Fruit fly (Drosophila melanogaster) whole organism, embryonic: ENCODE data around the gene CG15337.

Experiments used
- Bgb ChIP-seq: fragments of 200-800 bp; sonication (Bioruptor generic); IDR thresholded peaks from 2 replicates; pipeline ENCODE4 v1.3.6; 2022; ENCODE audit warnings: missing biosample characterization, missing genetic modification characterization; ENCODE audit not compliant: partially characterized antibody
- Blimp-1 ChIP-seq: fragments of 200-800 bp; sonication (Bioruptor generic); optimal IDR thresholded peaks from 3 replicates; lab custom pipeline; 2018; ENCODE audit warnings: missing biosample characterization, missing genetic modification characterization, mild to moderate bottlenecking, moderate library complexity, missing genetic modification reagents
- CG10209 ChIP-seq: fragments of 200-800 bp; sonication (Bioruptor generic); optimal IDR thresholded peaks from 3 replicates; lab custom pipeline; 2017; ENCODE audit warnings: missing biosample characterization, mild to moderate bottlenecking, missing genetic modification characterization, missing genetic modification reagents
- CG10565 ChIP-seq: fragments of 200-800 bp; sonication (Bioruptor generic); optimal IDR thresholded peaks from 3 replicates; lab custom pipeline; 2016; ENCODE audit warnings: missing biosample characterization, mild to moderate bottlenecking, missing genetic modification characterization
- CG13296 ChIP-seq: fragments of 200-800 bp; sonication (Bioruptor generic); optimal IDR thresholded peaks from 3 replicates; lab custom pipeline; 2018; ENCODE audit warnings: missing biosample characterization, mild to moderate bottlenecking, missing genetic modification characterization
- CG13424 ChIP-seq: fragments of 200-800 bp; sonication (Bioruptor generic); optimal IDR thresholded peaks from 2 replicates; lab custom pipeline; 2019; ENCODE audit warnings: missing biosample characterization, mild to moderate bottlenecking, missing genetic modification characterization, moderate library complexity
- CG13775 ChIP-seq: fragments of 200-800 bp; sonication (Bioruptor generic); optimal IDR thresholded peaks from 3 replicates; lab custom pipeline; 2017; ENCODE audit warnings: missing biosample characterization, mild to moderate bottlenecking, missing genetic modification characterization
- CG15269 ChIP-seq: fragments of 200-800 bp; sonication (Bioruptor generic); optimal IDR thresholded peaks from 2 replicates; lab custom pipeline; 2018; ENCODE audit warnings: missing biosample characterization, mild to moderate bottlenecking, missing genetic modification characterization, moderate library complexity
- CG15514 ChIP-seq: fragments of 200-800 bp; sonication (Bioruptor generic); optimal IDR thresholded peaks from 3 replicates; lab custom pipeline; 2017; ENCODE audit warnings: missing biosample characterization, missing genetic modification characterization, mild to moderate bottlenecking, moderate library complexity, missing genetic modification reagents
- CG17829 ChIP-seq: fragments of 200-800 bp; optimal IDR thresholded peaks from 2 replicates; lab custom pipeline; 2019; ENCODE audit warnings: missing biosample characterization, mild to moderate bottlenecking, missing genetic modification characterization, moderate library complexity
- CG18476 ChIP-seq: fragments of 200-800 bp; sonication (Bioruptor generic); optimal IDR thresholded peaks from 2 replicates; lab custom pipeline; 2016; ENCODE audit warnings: missing biosample characterization, mild to moderate bottlenecking, missing genetic modification characterization
- CG30403 ChIP-seq: fragments of 200-800 bp; sonication (Bioruptor generic); optimal IDR thresholded peaks from 3 replicates; lab custom pipeline; 2016; ENCODE audit warnings: missing biosample characterization, missing genetic modification characterization
- CG3163 ChIP-seq: fragments of 200-800 bp; sonication (Bioruptor generic); optimal IDR thresholded peaks from 3 replicates; lab custom pipeline; 2016; ENCODE audit warnings: missing biosample characterization, missing genetic modification characterization
- CG34224 ChIP-seq: fragments of 200-800 bp; sonication (Bioruptor generic); IDR thresholded peaks from 3 replicates; pipeline ENCODE4 v1.3.6; 2022; ENCODE audit warnings: missing biosample characterization, missing genetic modification characterization; ENCODE audit not compliant: partially characterized antibody
- CG4282 ChIP-seq: fragments of 200-800 bp; sonication (Bioruptor generic); optimal IDR thresholded peaks from 2 replicates; lab custom pipeline; 2016; ENCODE audit warnings: missing biosample characterization, missing genetic modification characterization
- CG6683 ChIP-seq: fragments of 200-800 bp; sonication (Bioruptor generic); optimal IDR thresholded peaks from 2 replicates; lab custom pipeline; 2017; ENCODE audit warnings: missing biosample characterization, mild to moderate bottlenecking, missing genetic modification characterization, missing genetic modification reagents
- CG6791 ChIP-seq: fragments of 200-800 bp; sonication (Bioruptor generic); IDR thresholded peaks from 3 replicates; pipeline ENCODE4 v1.3.6; 2022; ENCODE audit warnings: missing biosample characterization, missing genetic modification characterization; ENCODE audit not compliant: partially characterized antibody
- CG9797 ChIP-seq: fragments of 200-800 bp; sonication (Bioruptor generic); optimal IDR thresholded peaks from 3 replicates; lab custom pipeline; 2018; ENCODE audit warnings: missing biosample characterization, mild to moderate bottlenecking, missing genetic modification characterization
- CG9932 ChIP-seq: fragments of 200-800 bp; sonication (Bioruptor generic); IDR thresholded peaks from 2 replicates; pipeline ENCODE4 v1.3.6; 2022; ENCODE audit warnings: missing biosample characterization, missing genetic modification characterization
- CoRest ChIP-seq: fragments of 200-800 bp; sonication (Bioruptor generic); optimal IDR thresholded peaks from 3 replicates; lab custom pipeline; 2018; ENCODE audit warnings: missing biosample characterization, mild to moderate bottlenecking, missing genetic modification characterization, moderate library complexity
- CrebB ChIP-seq: fragments of 200-800 bp; sonication (Bioruptor generic); optimal IDR thresholded peaks from 3 replicates; lab custom pipeline; 2018; ENCODE audit warnings: missing biosample characterization, mild to moderate bottlenecking, missing genetic modification characterization
- Dbx ChIP-seq: fragments of 200-800 bp; sonication (Bioruptor generic); IDR thresholded peaks from 3 replicates; pipeline ENCODE4 v1.3.6; 2022; ENCODE audit warnings: missing biosample characterization, missing genetic modification characterization
- Deaf1 ChIP-seq: fragments of 200-800 bp; optimal IDR thresholded peaks from 3 replicates; lab custom pipeline; 2019; ENCODE audit warnings: missing biosample characterization, mild to moderate bottlenecking, missing genetic modification characterization, moderate library complexity
- Ets65A ChIP-seq: fragments of 200-800 bp; sonication (Bioruptor generic); peaks from one replicate; lab custom pipeline; 2016; ENCODE audit warnings: missing biosample characterization, missing genetic modification characterization
- Fer2 ChIP-seq: fragments of 200-800 bp; sonication (Bioruptor generic); optimal IDR thresholded peaks from 2 replicates; lab custom pipeline; 2018; ENCODE audit warnings: missing biosample characterization, mild to moderate bottlenecking, missing genetic modification characterization, moderate library complexity
- Fer3 ChIP-seq: fragments of 200-800 bp; sonication (Bioruptor generic); optimal IDR thresholded peaks from 2 replicates; lab custom pipeline; 2018; ENCODE audit warnings: missing biosample characterization, mild to moderate bottlenecking, missing genetic modification characterization, moderate library complexity
- H15 ChIP-seq: fragments of 200-800 bp; sonication (Bioruptor generic); IDR thresholded peaks from 3 replicates; pipeline ENCODE4 v1.3.6; 2022; ENCODE audit warnings: missing biosample characterization, missing genetic modification characterization
- Hsf ChIP-seq: fragments of 200-800 bp; sonication (Bioruptor generic); optimal IDR thresholded peaks from 3 replicates; lab custom pipeline; 2016; ENCODE audit warnings: missing biosample characterization, missing genetic modification characterization
- MTF-1 ChIP-seq: fragments of 200-800 bp; sonication (Bioruptor generic); optimal IDR thresholded peaks from 2 replicates; lab custom pipeline; 2018; ENCODE audit warnings: missing biosample characterization, mild to moderate bottlenecking, missing genetic modification characterization, borderline replicate concordance
- Nf-YC ChIP-seq: fragments of 200-800 bp; optimal IDR thresholded peaks from 3 replicates; lab custom pipeline; 2019; ENCODE audit warnings: missing biosample characterization, mild to moderate bottlenecking, missing genetic modification characterization, moderate library complexity
- Opbp ChIP-seq: fragments of 200-800 bp; sonication (Bioruptor generic); IDR thresholded peaks from 3 replicates; pipeline ENCODE4 v1.3.6; 2022; ENCODE audit warnings: missing biosample characterization, missing genetic modification characterization; ENCODE audit not compliant: partially characterized antibody
- Ravus ChIP-seq: fragments of 200-800 bp; sonication (Bioruptor generic); IDR thresholded peaks from 2 replicates; pipeline ENCODE4 v1.3.6; 2022; ENCODE audit warnings: missing biosample characterization, missing genetic modification characterization
- Side ChIP-seq: fragments of 200-800 bp; sonication (Bioruptor generic); optimal IDR thresholded peaks from 2 replicates; lab custom pipeline; 2016; ENCODE audit warnings: missing biosample characterization, missing genetic modification characterization
- Sox100B ChIP-seq: fragments of 200-800 bp; sonication (Bioruptor generic); optimal IDR thresholded peaks from 3 replicates; lab custom pipeline; 2018; ENCODE audit warnings: missing biosample characterization, mild to moderate bottlenecking, missing genetic modification characterization
- Xbp1 ChIP-seq: fragments of 200-800 bp; sonication (Bioruptor generic); optimal IDR thresholded peaks from 3 replicates; lab custom pipeline; 2016; ENCODE audit warnings: missing biosample characterization, mild to moderate bottlenecking, missing genetic modification characterization
- bbx ChIP-seq: fragments of 200-800 bp; sonication (Bioruptor generic); IDR thresholded peaks from 2 replicates; pipeline ENCODE4 v1.3.6; 2022; ENCODE audit warnings: missing biosample characterization, missing genetic modification characterization; ENCODE audit not compliant: partially characterized antibody
- bigmax ChIP-seq: fragments of 200-800 bp; sonication (Bioruptor generic); optimal IDR thresholded peaks from 2 replicates; lab custom pipeline; 2018; ENCODE audit warnings: missing biosample characterization, mild to moderate bottlenecking, missing genetic modification characterization
- btn ChIP-seq: fragments of 200-800 bp; sonication (Bioruptor generic); optimal IDR thresholded peaks from 2 replicates; lab custom pipeline; 2016; ENCODE audit warnings: missing biosample characterization, missing genetic modification characterization
- dimm ChIP-seq: fragments of 200-800 bp; sonication (Bioruptor generic); IDR thresholded peaks from 2 replicates; pipeline ENCODE4 v1.3.6; 2022; ENCODE audit warnings: missing biosample characterization, missing genetic modification characterization
- dm ChIP-seq: fragments of 200-800 bp; sonication (Bioruptor generic); optimal IDR thresholded peaks from 3 replicates; lab custom pipeline; 2016; ENCODE audit warnings: missing biosample characterization, missing genetic modification characterization
- ewg ChIP-seq: fragments of 200-800 bp; sonication (Bioruptor generic); optimal IDR thresholded peaks from 3 replicates; lab custom pipeline; 2017; ENCODE audit warnings: mild to moderate bottlenecking, missing biosample characterization, missing genetic modification reagents, missing genetic modification characterization
- hkb ChIP-seq, 2 experiments: fragments of 200-800 bp in 1 of 2; fragments of >200 bp in 1 of 2; sonication (Bioruptor generic) in 1 of 2; IDR thresholded peaks in 1 of 2; optimal IDR thresholded peaks in 1 of 2; 2 replicates each; pipeline versions ENCODE4 v1.3.6 to Lab custom; 2017 to 2022; ENCODE audit warnings: missing biosample characterization in 1 of 2, missing genetic modification characterization in 1 of 2
- nom ChIP-seq: fragments of 200-800 bp; sonication (Bioruptor generic); optimal IDR thresholded peaks from 2 replicates; lab custom pipeline; 2017; ENCODE audit warnings: missing biosample characterization, missing genetic modification characterization, mild to moderate bottlenecking, moderate library complexity, missing genetic modification reagents
- otp ChIP-seq: fragments of 200-800 bp; sonication (Bioruptor generic); IDR thresholded peaks from 3 replicates; pipeline ENCODE4, ENCODE4 v1.3.6; 2022; ENCODE audit warnings: missing biosample characterization, missing genetic modification characterization
- pb ChIP-seq: fragments of 200-800 bp; sonication (Bioruptor generic); optimal IDR thresholded peaks from 3 replicates; lab custom pipeline; 2016; ENCODE audit warnings: missing biosample characterization, missing genetic modification characterization
- slou ChIP-seq: fragments of 200-800 bp; sonication (Bioruptor generic); optimal IDR thresholded peaks from 3 replicates; lab custom pipeline; 2016; ENCODE audit warnings: missing biosample characterization, missing genetic modification characterization
- unpg ChIP-seq: fragments of 200-800 bp; sonication (Bioruptor generic); optimal IDR thresholded peaks from 3 replicates; lab custom pipeline; 2018; ENCODE audit warnings: missing biosample characterization, mild to moderate bottlenecking, missing genetic modification characterization, moderate library complexity
- zen2 ChIP-seq: fragments of 200-800 bp; sonication (Bioruptor generic); IDR thresholded peaks from 3 replicates; pipeline ENCODE4 v1.3.6; 2022; ENCODE audit warnings: missing biosample characterization, missing genetic modification characterization; ENCODE audit not compliant: partially characterized antibody

CG15337 gene

DNA sequence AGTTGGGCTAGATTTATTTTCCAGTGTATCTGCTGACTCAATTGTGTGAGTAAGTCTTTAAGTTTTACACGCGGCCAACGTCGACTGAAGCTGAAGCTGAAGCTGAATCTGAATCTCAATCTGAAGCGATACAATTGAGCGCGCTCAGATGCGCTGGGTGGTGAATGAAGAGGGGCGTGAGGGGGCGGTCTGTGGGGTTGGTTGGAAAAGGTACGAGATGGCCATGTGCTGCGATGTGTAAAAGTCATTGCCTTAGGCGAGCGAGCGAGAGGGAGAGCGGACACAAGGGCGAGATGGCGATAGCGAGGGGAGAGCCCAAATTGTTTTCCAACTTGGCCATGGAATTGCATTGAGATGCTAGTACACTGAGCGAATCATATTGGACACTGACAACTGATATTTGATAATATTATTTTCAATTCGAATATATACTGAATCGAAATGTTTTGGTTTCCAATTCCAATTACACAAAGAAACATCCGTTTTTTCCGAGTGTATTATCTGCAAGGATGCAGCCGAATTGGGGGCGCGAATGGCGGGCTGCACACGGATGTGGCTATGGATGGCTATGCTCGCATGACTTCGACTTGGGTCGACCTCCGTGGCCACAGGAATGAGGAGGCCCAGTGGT is 36.9 kb downstream of the CG15337 start (continued):
- TF ChIP-seq hkb (optimal IDR thresholded peaks at IDR 0.05; lab: Kevin White, UChicago) (no peak), hkb (GFP tag; IDR thresholded peaks at IDR 0.05; lab: Robert Waterston, UW) (peak; percentile 83), ewg (GFP tag; lab: Kevin White, UChicago) (peak; percentile 23), CG17829 (tag; lab: Kevin White, UChicago) (peak; percentile 20), bbx (GFP tag; lab: Robert Waterston, UW) (no peak), Opbp (GFP tag; lab: Robert Waterston, UW) (no peak), CoRest (no peak), CG15514 (GFP tag; lab: Kevin White, UChicago) (no peak), CG4282 (GFP tag; lab: Kevin White, UChicago) (no peak), zen2 (GFP tag; lab: Robert Waterston, UW) (no peak), Xbp1 (peak; percentile 44), CG34224 (GFP tag; lab: Robert Waterston, UW) (no peak), CG15269 (peak; percentile 52), CG6683 (GFP tag; lab: Kevin White, UChicago) (no peak), Nf-YC (tag; lab: Kevin White, UChicago) (no peak), dimm (GFP tag; lab: Robert Waterston, UW) (no peak), unpg (GFP tag; lab: Kevin White, UChicago) (peak; percentile 49), Blimp-1 (GFP tag; lab: Kevin White, UChicago) (peak; percentile 53), nom (GFP tag; lab: Kevin White, UChicago) (peak; percentile 29), Side (no peak), Ets65A (GFP tag; lab: Kevin White, UChicago) (peak; percentile 94), CG18476 (GFP tag; lab: Kevin White, UChicago) (no peak), Deaf1 (no peak), Fer2 (no peak), CG13296 (no peak), CG30403 (peak; percentile 28), CrebB (peak; percentile 23), btn (no peak), CG13775 (GFP tag; lab: Kevin White, UChicago) (no peak), CG3163 (GFP tag; lab: Kevin White, UChicago) (no peak), Sox100B (GFP tag; lab: Kevin White, UChicago) (peak; percentile 40), MTF-1 (GFP tag; lab: Kevin White, UChicago) (no peak), otp (GFP tag; lab: Robert Waterston, UW) (peak; percentile 67; the same call in 2 of the 3 replicates), Hsf (GFP tag; lab: Kevin White, UChicago) (peak; percentile 28), slou (GFP tag; lab: Kevin White, UChicago) (no peak), CG9932 (GFP tag; lab: Robert Waterston, UW) (no peak), Ravus (GFP tag; lab: Robert Waterston, UW) (no peak), CG10565 (no peak), bigmax (GFP tag; lab: Kevin White, UChicago) (no peak), CG13424 (tag; lab: Kevin White, UChicago) (peak; percentile 45), Bgb (GFP tag; lab: Robert Waterston, UW) (no peak), CG10209 (peak; percentile 13), H15 (GFP tag; lab: Robert Waterston, UW) (peak; percentile 53; the same call in 1 of the 3 replicates), CG9797 (GFP tag; lab: Kevin White, UChicago) (no peak), pb (GFP tag; lab: Kevin White, UChicago) (no peak), Dbx (no peak), CG6791 (GFP tag; lab: Robert Waterston, UW) (no peak), Fer3 (tag; lab: Kevin White, UChicago) (no peak), dm (GFP tag; lab: Kevin White, UChicago) (no peak)
